Worm (Caenorhabditis elegans): ENCODE results near the gene T01C3.2.
"Not testable (repeated sequence)": the region's sequence is repeated elsewhere in the genome, so short reads cannot be mapped to it uniquely, and the experiment has no call there.

T01C3.2 gene

DNA sequence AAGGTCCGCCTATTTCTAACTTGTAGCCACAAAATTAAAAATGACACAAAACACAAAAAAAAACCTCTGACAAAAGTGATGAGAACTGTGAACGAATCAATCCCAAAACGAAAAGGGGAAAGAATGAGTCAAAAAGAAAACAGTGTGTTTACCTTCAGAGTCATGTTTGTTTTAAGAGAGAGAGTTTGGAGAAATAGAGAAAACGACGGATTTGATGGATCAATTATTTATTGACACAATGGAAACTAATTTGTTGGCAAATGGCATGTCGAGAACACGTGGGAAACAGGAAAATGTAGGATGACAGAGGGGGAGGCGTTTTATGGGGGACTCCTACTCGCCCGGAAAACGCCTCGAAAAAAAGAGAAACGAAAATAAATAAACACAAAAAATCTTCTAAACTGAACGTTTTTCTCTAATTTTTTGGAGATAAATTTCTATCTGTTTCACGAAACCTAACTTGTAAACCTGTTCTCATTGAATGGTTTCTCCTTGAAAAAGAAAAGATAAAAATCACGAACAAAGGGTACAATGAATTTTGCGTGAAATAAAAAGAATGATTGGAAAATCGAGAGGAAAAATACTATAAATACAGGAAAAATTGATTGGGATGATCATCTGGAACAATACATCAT is 25.9 kb downstream of the T01C3.2 start:
- TF ChIP-seq M03D4.4 (tag; optimal IDR thresholded peaks at IDR 0.05) (no peak), zip-8 (tag; optimal IDR thresholded peaks at IDR 0.05) (no peak), cnd-1 (tag; optimal IDR thresholded peaks at IDR 0.05) (no peak), mls-2 (tag; optimal IDR thresholded peaks at IDR 0.05) (no peak), blmp-1 (tag; optimal IDR thresholded peaks at IDR 0.05) (no peak), ceh-39 (tag; optimal IDR thresholded peaks at IDR 0.05) (no peak), ceh-43 (GFP tag; optimal IDR thresholded peaks at IDR 0.05) (no peak), lin-13 (tag; optimal IDR thresholded peaks at IDR 0.05) (no peak), elt-1 (tag; optimal IDR thresholded peaks at IDR 0.05; ENCODE audit: borderline replicate concordance, insufficient read depth) (no peak), mab-5 (tag; optimal IDR thresholded peaks at IDR 0.05) (no peak)

ce11 chrV:15020229-15020628 is 29.3 kb downstream of the T01C3.2 start, which contains the start of gene F14H8.2:
Gene F14H8.2, minus strand, starts transcription at chrV:15020329.
- TF ChIP-seq nhr-2 (tag; optimal IDR thresholded peaks at IDR 0.05) (no peak), drap-1 (GFP tag; optimal IDR thresholded peaks at IDR 0.05) (no peak), flh-1 (GFP tag; optimal IDR thresholded peaks at IDR 0.05) (no peak), nhr-237 (tag; optimal IDR thresholded peaks at IDR 0.05) (no peak), elt-3 (tag; optimal IDR thresholded peaks at IDR 0.05) (no peak)

- TF ChIP-seq unc-39 (tag; optimal IDR thresholded peaks at IDR 0.05): no peak
Measured at ce11 chrV:15020732-15021131, 29.8 kb downstream of the T01C3.2 start, which contains the start of gene F14H8.5. Gene F14H8.5, plus strand, starts transcription at chrV:15021032.

DNA sequence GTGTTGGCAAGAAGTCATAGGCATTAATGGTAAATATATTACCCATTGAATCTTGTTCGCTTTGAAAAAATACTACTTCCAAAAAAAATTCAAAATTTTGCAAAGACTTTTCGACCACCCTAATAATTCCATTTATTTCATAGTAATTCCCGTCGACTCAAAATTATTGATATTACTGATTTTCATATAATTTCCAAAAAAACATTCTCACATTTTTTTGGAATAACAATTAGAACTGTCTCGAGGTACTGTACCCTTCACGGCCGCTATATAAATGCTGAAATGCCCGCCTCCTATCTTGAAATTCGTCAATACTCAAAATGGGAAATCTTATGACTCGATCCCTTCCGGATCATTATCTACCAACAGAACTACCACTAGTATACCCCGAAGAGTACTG is 32.6 kb downstream of the T01C3.2 start, which contains the start of gene F14H8.4:
TSS of gene F14H8.4 (plus strand) at position 301 of the 400 bp plus-strand sequence.
- TF ChIP-seq bed-3 (GFP tag; optimal IDR thresholded peaks at IDR 0.05) (no peak), elt-1 (tag; optimal IDR thresholded peaks at IDR 0.05; ENCODE audit: borderline replicate concordance, insufficient read depth) (no peak), hlh-1 (tag; optimal IDR thresholded peaks at IDR 0.05) (no peak), nhr-237 (tag; optimal IDR thresholded peaks at IDR 0.05) (no peak), nhr-76 (tag; optimal IDR thresholded peaks at IDR 0.05) (no peak), lin-32 (GFP tag; optimal IDR thresholded peaks at IDR 0.05) (no peak)

- TF ChIP-seq nhr-2 (tag; optimal IDR thresholded peaks at IDR 0.05): peak; percentile 2
- TF ChIP-seq drap-1 (GFP tag; optimal IDR thresholded peaks at IDR 0.05): peak; percentile 61
- TF ChIP-seq lsy-2 (tag; optimal IDR thresholded peaks at IDR 0.05): no peak
- TF ChIP-seq mep-1 (tag; optimal IDR thresholded peaks at IDR 0.05): peak; percentile 28
- TF ChIP-seq ceh-43 (GFP tag; optimal IDR thresholded peaks at IDR 0.05): peak; percentile 35
- TF ChIP-seq mab-5 (tag; optimal IDR thresholded peaks at IDR 0.05): no peak
- TF ChIP-seq mls-2 (tag; optimal IDR thresholded peaks at IDR 0.05): no peak
- TF ChIP-seq ceh-39 (tag; optimal IDR thresholded peaks at IDR 0.05): peak; percentile 36
Measured at ce11 chrV:15028896-15029519, 38.0 kb downstream of the T01C3.2 start, which contains the start of gene F14H8.8. Gene F14H8.8, plus strand, starts transcription at chrV:15029469.

ce11 chrV:15031373-15031772 is 40.4 kb downstream of the T01C3.2 start, which contains the start of gene cng-1:
Gene cng-1, minus strand, starts transcription at chrV:15031473.
- not testable (repeated sequence) for TF ChIP-seq mab-5 (tag; optimal IDR thresholded peaks at IDR 0.05); nhr-76 (tag; optimal IDR thresholded peaks at IDR 0.05); ces-1 (GFP tag; optimal IDR thresholded peaks at IDR 0.05)

- not testable (repeated sequence) for TF ChIP-seq drap-1 (GFP tag; optimal IDR thresholded peaks at IDR 0.05); snpc-4 (tag; optimal IDR thresholded peaks at IDR 0.05); ces-1 (GFP tag; optimal IDR thresholded peaks at IDR 0.05)
Measured at ce11 chrV:15036769-15037168, 45.8 kb downstream of the T01C3.2 start, which contains the start of gene melo-3. Gene melo-3, minus strand, starts transcription at chrV:15036869.
